Worm (Caenorhabditis elegans): ENCODE measurements around the gene C04C3.14.
A peak's percentile ranks its signal among the peaks of the same experiment; 100 is the strongest.

Gene C04C3.14

ce11 chrIV:3383203-3383602, 12.5 kb upstream of the C04C3.14 start:
- TF ChIP-seq hlh-26 (GFP tag; conservative IDR thresholded peaks at IDR 0.05) (no peak), attf-3 (GFP tag; conservative IDR thresholded peaks at IDR 0.05) (peak; percentile 65; the same call in 1 of the 2 replicates), egl-44 (GFP tag; IDR thresholded peaks at IDR 0.05) (no peak)

ce11 chrIV:3384047-3384446, 11.6 kb upstream of the C04C3.14 start, which contains the start of gene B0546.4:
Gene B0546.4, minus strand, starts transcription at chrIV:3384147.
- TF ChIP-seq atf-7 (tag; optimal IDR thresholded peaks at IDR 0.05) (no peak), nhr-90 (tag; optimal IDR thresholded peaks at IDR 0.05) (no peak), lin-54 (GFP tag; optimal IDR thresholded peaks at IDR 0.05) (no peak), ceh-58 (GFP tag; IDR thresholded peaks at IDR 0.05) (no peak), lag-1 (GFP tag; IDR thresholded peaks at IDR 0.05) (no peak), dpff-1 (tag; optimal IDR thresholded peaks at IDR 0.05) (no peak), repo-1 (tag; optimal IDR thresholded peaks at IDR 0.05) (no peak), F57C9.4 (tag; optimal IDR thresholded peaks at IDR 0.05) (no peak), fkh-3 (tag; optimal IDR thresholded peaks at IDR 0.05) (no peak), die-1 (tag; optimal IDR thresholded peaks at IDR 0.05) (no peak), snpc-3.4 (tag; optimal IDR thresholded peaks at IDR 0.05) (no peak)

DNA sequence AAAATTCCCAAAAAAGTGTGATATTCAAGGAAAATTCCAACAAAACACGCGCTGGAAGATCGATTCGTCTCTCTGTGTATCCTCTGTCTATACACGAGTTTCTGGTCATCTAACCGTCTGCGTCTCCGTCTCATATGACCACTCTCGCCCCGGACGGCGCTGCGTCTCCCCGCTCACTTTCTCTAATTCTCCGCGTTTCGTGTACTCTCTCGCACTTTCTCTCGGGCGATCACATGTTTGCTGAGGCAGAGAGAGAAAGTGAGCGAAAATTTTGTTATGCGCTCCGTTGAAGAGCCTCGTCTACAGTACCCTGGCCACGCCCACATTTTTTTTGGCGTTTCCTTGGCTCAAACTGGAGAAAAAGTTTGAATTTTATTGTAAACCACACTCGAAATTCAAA, 11.1 kb upstream of the C04C3.14 start:
- TF ChIP-seq T26A5.8 (tag; optimal IDR thresholded peaks at IDR 0.05) (no peak), lag-1 (GFP tag; IDR thresholded peaks at IDR 0.05) (no peak), ceh-100 (GFP tag; IDR thresholded peaks at IDR 0.05) (peak; percentile 31; the same call in 1 of the 2 replicates), atf-7 (tag; optimal IDR thresholded peaks at IDR 0.05) (peak; percentile 83), hrde-1 (tag; optimal IDR thresholded peaks at IDR 0.05; ENCODE audit: borderline replicate concordance) (no peak), die-1 (tag; optimal IDR thresholded peaks at IDR 0.05) (no peak), F22D6.2 (tag; optimal IDR thresholded peaks at IDR 0.05) (peak; percentile 48), ztf-28 (GFP tag; IDR thresholded peaks at IDR 0.05) (no peak), F52B5.7 (tag; optimal IDR thresholded peaks at IDR 0.05) (peak; percentile 40), Y67H2A.10 (GFP tag; conservative IDR thresholded peaks at IDR 0.05) (peak; percentile 59), ceh-58 (GFP tag; IDR thresholded peaks at IDR 0.05) (no peak), F49E8.2 (tag; optimal IDR thresholded peaks at IDR 0.05; ENCODE audit: insufficient read depth) (no peak), let-526 (GFP tag; IDR thresholded peaks at IDR 0.05) (peak; percentile 83), F10E7.11 (tag; optimal IDR thresholded peaks at IDR 0.05) (peak; percentile 1), zfh-2 (GFP tag; conservative IDR thresholded peaks at IDR 0.05) (peak; percentile 98), zim-3 (tag; optimal IDR thresholded peaks at IDR 0.05) (no peak), him-1 (tag; optimal IDR thresholded peaks at IDR 0.05) (no peak), C17E4.6 (GFP tag; IDR thresholded peaks at IDR 0.05) (peak; percentile 59; the same call in 1 of the 2 replicates), madf-10 (tag; optimal IDR thresholded peaks at IDR 0.05) (peak; percentile 71), nhr-80 (tag; optimal IDR thresholded peaks at IDR 0.05) (peak; percentile 72), nfyb-1 (GFP tag; IDR thresholded peaks at IDR 0.05) (peak; percentile 82), attf-3 (GFP tag; conservative IDR thresholded peaks at IDR 0.05) (peak; percentile 61; the same call in 1 of the 2 replicates), mcd-1 (GFP tag; IDR thresholded peaks at IDR 0.05) (peak; percentile 91), egl-18 (GFP tag; IDR thresholded peaks at IDR 0.05) (no peak), ekl-4 (GFP tag; IDR thresholded peaks at IDR 0.05) (peak; percentile 93), sea-2 (GFP tag; IDR thresholded peaks at IDR 0.05) (no peak), F33H1.4 (GFP tag; IDR thresholded peaks at IDR 0.05) (0 out of 2 replicates have a peak, but pooled peaks have one; percentile 40), snpc-4 (GFP tag; optimal IDR thresholded peaks at IDR 0.05) (no peak), snpc-4 (tag; optimal IDR thresholded peaks at IDR 0.05) (peak in 2 of 4 experiments; percentile 64 to 65), hmg-1.2 (GFP tag; IDR thresholded peaks at IDR 0.05) (peak; percentile 99), snpc-3.4 (tag; optimal IDR thresholded peaks at IDR 0.05) (no peak), dox-1 (GFP tag; IDR thresholded peaks at IDR 0.05) (peak; percentile 88), ceh-27 (GFP tag; optimal IDR thresholded peaks at IDR 0.05) (peak; percentile 83), lin-35 (GFP tag; optimal IDR thresholded peaks at IDR 0.05) (peak in 1 of 3 experiments; percentile 65), ztf-26 (tag; optimal IDR thresholded peaks at IDR 0.05) (peak; percentile 73), let-607 (tag; optimal IDR thresholded peaks at IDR 0.05) (peak in 1 of 2 experiments; percentile 50), T07F8.4 (tag; optimal IDR thresholded peaks at IDR 0.05) (no peak)
